Worm (Caenorhabditis elegans): ENCODE data around the gene col-13.

The col-13 gene

DNA sequence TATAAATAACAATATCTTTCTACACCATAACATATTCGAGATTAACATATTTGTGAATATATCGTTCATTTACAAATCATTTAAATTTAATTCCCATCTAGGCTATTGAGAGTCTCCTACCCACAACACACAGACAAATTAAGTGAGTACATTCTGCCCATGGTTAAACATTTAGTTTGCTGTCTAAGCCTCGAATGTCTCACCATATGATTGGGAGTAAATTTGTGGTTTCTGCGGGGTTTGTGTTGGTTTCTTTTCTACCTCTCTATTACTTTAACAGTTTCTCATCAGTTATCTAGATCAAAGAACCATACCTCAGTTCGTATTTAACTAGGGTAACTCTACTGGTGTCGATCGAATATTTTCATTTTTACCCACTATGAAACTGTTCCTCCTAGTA lies 23.3 kb downstream of the col-13 start, which contains the start of gene ugt-2:
Gene ugt-2, plus strand, starts transcription at position 371 of the 400 bp plus-strand sequence.
- TF ChIP-seq unc-62 (GFP tag; optimal IDR thresholded peaks at IDR 0.05) = no peak

DNA sequence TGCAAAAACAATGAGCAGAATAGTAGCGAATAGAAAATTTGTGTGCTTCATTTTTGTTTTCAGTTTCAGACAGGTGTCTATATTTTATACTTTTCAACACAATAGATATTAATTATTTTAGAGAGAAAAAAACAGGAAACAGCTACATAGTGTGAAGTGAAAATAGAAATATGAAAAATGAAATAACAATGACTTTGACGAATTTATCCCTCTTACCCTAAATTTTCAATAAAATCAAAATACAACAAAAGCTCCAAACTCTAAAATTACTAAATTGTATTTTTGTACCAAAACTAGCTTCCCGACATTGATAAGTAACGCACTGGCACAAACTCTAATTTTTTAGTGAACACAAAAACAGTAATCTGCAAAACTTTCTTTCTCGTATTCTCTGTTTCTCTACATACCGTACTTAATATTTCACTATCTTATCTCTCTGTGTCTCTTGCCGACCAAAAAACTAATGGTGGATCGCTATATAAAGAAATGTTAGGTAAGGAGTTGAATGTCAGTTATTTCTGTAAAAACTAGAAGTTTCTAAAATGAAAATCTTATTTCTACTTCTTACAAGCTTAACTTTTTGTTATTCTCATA lies 26.4 kb downstream of the col-13 start, which contains the start of the genes col-151 and ugt-1:
Gene col-151, minus strand, starts transcription at position 51 of the 594 bp plus-strand sequence.
Gene ugt-1, plus strand, starts transcription at position 491 of the 594 bp plus-strand sequence.
- TF ChIP-seq unc-62 (GFP tag; optimal IDR thresholded peaks at IDR 0.05) = no peak

- TF ChIP-seq unc-62 (GFP tag; optimal IDR thresholded peaks at IDR 0.05) = no peak
Measured at ce11 chrV:10393708-10394107, 28.0 kb downstream of the col-13 start.

DNA sequence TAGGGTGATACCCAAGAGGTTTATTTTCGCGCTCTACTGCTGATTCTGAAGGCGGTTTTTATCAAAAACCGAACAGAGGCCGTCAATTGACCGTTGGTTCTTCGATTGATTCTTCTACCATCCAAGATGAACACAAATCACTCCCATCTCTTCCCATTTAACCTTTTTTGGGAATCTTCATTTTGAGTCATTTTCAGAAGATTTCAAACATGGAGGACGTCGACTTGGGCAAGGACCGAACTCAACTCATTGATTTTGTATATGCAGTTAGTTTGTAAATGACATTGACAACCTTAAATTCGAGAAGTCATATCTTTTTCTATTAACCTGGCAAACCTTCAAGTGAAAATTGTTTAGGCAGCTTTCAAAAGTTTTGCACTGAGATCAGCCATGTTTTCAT lies 33.4 kb downstream of the col-13 start, which contains the start of gene AC3.5:
Gene AC3.5, plus strand, starts transcription at position 210 of the 400 bp plus-strand sequence.
- no peak for TF ChIP-seq unc-62 (GFP tag; optimal IDR thresholded peaks at IDR 0.05)

DNA sequence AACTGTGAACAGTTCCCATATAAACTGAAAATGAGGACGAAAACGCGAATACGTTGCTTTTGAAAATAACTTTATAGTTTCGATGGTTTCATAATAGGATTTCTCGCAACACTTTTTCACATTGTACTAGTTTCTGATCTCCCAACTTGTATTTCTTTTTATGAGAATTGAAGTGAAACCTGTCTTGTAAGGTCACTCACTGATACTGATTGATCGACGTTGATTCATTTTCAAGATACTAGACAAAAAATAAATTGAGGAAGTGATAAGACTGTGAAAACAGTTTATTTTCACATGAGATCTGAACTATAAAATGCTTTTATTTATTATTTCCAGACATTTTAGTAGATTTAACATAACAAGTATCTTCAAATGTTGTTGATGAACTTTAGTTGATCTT lies 34.3 kb downstream of the col-13 start:
- no peak for TF ChIP-seq unc-62 (GFP tag; optimal IDR thresholded peaks at IDR 0.05)

- no peak for TF ChIP-seq unc-62 (GFP tag; optimal IDR thresholded peaks at IDR 0.05)
Measured at ce11 chrV:10383950-10384349, 37.8 kb downstream of the col-13 start, which contains the start of gene spe-10. TSS of gene spe-10 (plus strand) at chrV:10384250.

ce11 chrV:10382142-10382541 lies 39.6 kb downstream of the col-13 start, which contains the start of gene pqn-2:
TSS of gene pqn-2 (plus strand) at chrV:10382442.
- TF ChIP-seq unc-62 (GFP tag; optimal IDR thresholded peaks at IDR 0.05) = no peak

DNA sequence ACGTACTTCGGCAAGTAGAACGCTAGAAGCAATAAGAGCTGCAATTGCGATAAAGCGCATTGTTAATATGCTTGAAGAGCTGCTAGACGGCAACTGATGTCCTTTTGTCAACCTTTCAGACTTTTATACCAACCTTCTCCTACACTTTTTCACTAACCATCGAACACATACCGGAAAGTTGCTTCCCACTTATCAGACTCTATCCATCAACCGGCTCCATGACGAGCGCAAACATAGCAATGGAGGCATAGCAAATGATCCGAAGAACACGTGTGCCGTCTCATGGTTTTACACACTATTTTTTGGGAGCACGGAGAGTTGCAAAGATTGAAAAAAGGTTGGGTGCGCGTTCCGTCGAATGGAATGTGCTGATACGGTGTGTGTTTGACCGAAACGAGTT lies 40.0 kb downstream of the col-13 start, which contains the start of gene abu-1:
Gene abu-1, minus strand, starts transcription at position 101 of the 400 bp plus-strand sequence.
- no peak for TF ChIP-seq unc-62 (GFP tag; optimal IDR thresholded peaks at IDR 0.05)

ce11 chrV:10379761-10380160 lies 41.9 kb downstream of the col-13 start:
- no peak for TF ChIP-seq unc-62 (GFP tag; optimal IDR thresholded peaks at IDR 0.05)

ce11 chrV:10379293-10379692 lies 42.4 kb downstream of the col-13 start, which contains the start of gene AC3.12:
TSS of gene AC3.12 (minus strand) at chrV:10379393.
- no peak for TF ChIP-seq unc-62 (GFP tag; optimal IDR thresholded peaks at IDR 0.05)

DNA sequence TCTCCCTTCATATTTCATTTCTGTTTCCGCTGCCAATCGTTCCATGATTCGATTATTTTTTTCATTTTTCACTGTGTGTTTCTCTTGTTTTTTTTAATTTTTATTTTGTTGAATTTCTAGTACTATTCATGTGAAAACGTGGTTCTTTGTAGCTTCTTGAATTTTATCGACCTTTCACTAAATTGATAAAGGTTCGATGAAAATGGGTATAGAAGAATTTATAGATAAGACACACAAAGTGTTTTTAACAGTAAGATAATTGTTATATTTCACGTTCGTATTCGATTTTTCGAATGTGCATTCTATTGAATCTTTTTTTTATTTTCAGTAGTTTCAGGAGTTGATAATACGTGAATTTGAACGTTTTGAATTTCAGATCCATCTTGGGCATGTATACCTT lies 49.8 kb downstream of the col-13 start, which contains the start of gene ugt-49:
Gene ugt-49, plus strand, starts transcription at position 371 of the 400 bp plus-strand sequence.
- TF ChIP-seq unc-62 (GFP tag; optimal IDR thresholded peaks at IDR 0.05) = no peak

DNA sequence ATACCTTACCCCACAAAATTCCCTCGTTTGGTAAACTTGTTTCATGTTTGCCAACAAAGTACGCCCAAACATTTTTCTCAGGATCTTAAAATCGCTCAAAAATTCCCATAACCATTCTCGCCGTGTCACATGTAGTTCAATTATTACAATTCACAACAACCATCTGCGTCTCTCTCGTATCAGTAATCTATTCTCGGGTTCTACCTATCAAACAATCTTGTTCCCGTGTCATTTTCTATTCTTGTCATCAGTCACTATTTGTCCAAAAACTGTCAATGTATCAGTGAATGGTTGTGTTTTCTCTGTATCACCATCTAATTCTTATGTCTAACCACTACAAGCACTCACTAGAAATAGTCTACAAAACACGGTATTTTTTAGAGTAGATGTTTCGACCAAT lies 50.5 kb downstream of the col-13 start:
- TF ChIP-seq unc-62 (GFP tag; optimal IDR thresholded peaks at IDR 0.05) = no peak

Measured in whole organism, dauer.